Fruit fly (Drosophila melanogaster): ENCODE results near the gene CG13733.

The CG13733 gene

DNA sequence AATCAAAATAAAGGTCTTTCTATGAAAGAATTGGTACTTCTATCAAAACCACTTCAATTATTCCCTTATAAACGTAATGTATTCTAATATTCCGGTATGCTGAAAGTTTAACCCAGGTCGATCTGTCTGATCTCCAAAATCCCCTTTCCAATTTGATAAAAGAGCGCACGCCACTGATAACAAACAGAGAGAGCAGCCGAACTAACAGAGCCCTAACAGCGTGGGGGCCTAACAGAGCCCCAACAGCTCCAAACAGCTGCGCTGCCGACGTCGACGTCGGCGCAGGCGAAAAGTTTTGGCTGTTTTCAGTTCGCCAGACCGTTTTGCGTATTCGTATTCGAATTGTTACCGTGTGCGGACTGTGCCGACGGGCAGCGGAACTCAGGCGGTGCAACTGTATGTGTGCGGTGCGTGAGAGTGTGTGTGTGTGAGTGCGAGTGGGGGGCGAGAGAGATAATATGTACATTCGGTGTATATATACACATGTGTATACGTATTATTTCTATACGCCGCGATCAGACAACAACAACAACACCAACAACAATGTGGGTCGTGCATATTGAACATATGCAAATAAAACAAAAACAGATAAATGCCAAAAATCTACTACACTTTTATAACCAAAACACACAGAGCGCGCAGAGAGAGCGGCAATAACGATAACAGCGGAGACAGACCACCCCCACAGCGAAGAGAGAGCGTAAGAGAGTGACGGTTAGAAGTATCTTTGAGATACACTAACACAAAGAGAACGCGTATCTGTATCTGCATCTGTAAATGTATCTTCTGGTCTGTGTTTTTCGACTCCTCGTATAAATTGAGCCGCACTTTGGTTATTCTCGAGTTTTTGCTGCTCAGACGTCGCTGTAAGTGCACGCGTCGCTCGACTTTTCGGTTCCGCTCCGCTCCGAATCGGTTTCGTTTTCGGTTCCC, 8.3 kb upstream of the CG13733 start, which contains the start of gene Oatp74D (continued):
- no peak for TF ChIP-seq Bdp1 (GFP tag; optimal IDR thresholded peaks at IDR 0.05)
- peak; percentile 37; the same call in 1 of the 2 replicates for TF ChIP-seq E2f2 (GFP tag; IDR thresholded peaks at IDR 0.05)
- TF ChIP-seq hbn (GFP tag; IDR thresholded peaks at IDR 0.05; ENCODE audit: partially characterized antibody): no peak
- TF ChIP-seq Sry-β (GFP tag; optimal IDR thresholded peaks at IDR 0.05): peak; percentile 31
- no peak for TF ChIP-seq TFAM (GFP tag; optimal IDR thresholded peaks at IDR 0.05)
- TF ChIP-seq CG14667 (GFP tag; IDR thresholded peaks at IDR 0.05): no peak
- TF ChIP-seq slp2 (GFP tag; optimal IDR thresholded peaks at IDR 0.05): peak; percentile 8
- TF ChIP-seq CG5953 (GFP tag; IDR thresholded peaks at IDR 0.05): peak; percentile 43; the same call in 1 of the 2 replicates
- TF ChIP-seq Chrac-16 (GFP tag; optimal IDR thresholded peaks at IDR 0.05): peak; percentile 40
- no peak for TF ChIP-seq disco-r (GFP tag; optimal IDR thresholded peaks at IDR 0.05)
- peak; percentile 13; the same call in 1 of the 2 replicates for TF ChIP-seq inv (GFP tag; IDR thresholded peaks at IDR 0.05; ENCODE audit: partially characterized antibody)
- peak; percentile 30; the same call in 2 of the 3 replicates for TF ChIP-seq zfh1 (GFP tag; IDR thresholded peaks at IDR 0.05)
- peak; percentile 59; the same call in 2 of the 3 replicates for TF ChIP-seq ci (GFP tag; IDR thresholded peaks at IDR 0.05)
- TF ChIP-seq wor (GFP tag; IDR thresholded peaks at IDR 0.05): no peak
- TF ChIP-seq ara (GFP tag; IDR thresholded peaks at IDR 0.05): no peak; the same call in 1 of the 2 replicates
- TF ChIP-seq wek (GFP tag; optimal IDR thresholded peaks at IDR 0.05): peak; percentile 76
- peak; percentile 14 for TF ChIP-seq CG10147 (GFP tag; optimal IDR thresholded peaks at IDR 0.05)
- no peak for TF ChIP-seq danr (GFP tag; IDR thresholded peaks at IDR 0.05)
- TF ChIP-seq stwl (tag; optimal IDR thresholded peaks at IDR 0.05): no peak
- peak; percentile 41; the same call in 1 of the 3 replicates for TF ChIP-seq CG6175 (GFP tag; IDR thresholded peaks at IDR 0.05)
- peak; percentile 95 for TF ChIP-seq rib (GFP tag; IDR thresholded peaks at IDR 0.05)
- TF ChIP-seq CG1233 (GFP tag; optimal IDR thresholded peaks at IDR 0.05): peak; percentile 73
- TF ChIP-seq CG10462 (GFP tag; optimal IDR thresholded peaks at IDR 0.05): peak; percentile 36
- no peak for TF ChIP-seq fu2 (GFP tag; optimal IDR thresholded peaks at IDR 0.05)
- TF ChIP-seq tx (GFP tag; optimal IDR thresholded peaks at IDR 0.05): no peak
- TF ChIP-seq en (GFP tag; optimal IDR thresholded peaks at IDR 0.05): no peak
- peak; percentile 39; the same call in 1 of the 3 replicates for TF ChIP-seq HLH4C (GFP tag; IDR thresholded peaks at IDR 0.05; ENCODE audit: partially characterized antibody)
- 0 out of 3 replicates have a peak, but pooled peaks have one; percentile 16 for TF ChIP-seq tgo (GFP tag; IDR thresholded peaks at IDR 0.05)
- no peak for TF ChIP-seq knrl (GFP tag; IDR thresholded peaks at IDR 0.05; ENCODE audit: partially characterized antibody)
- TF ChIP-seq kah (GFP tag; optimal IDR thresholded peaks at IDR 0.05): no peak
- TF ChIP-seq jumu (GFP tag; optimal IDR thresholded peaks at IDR 0.05): peak; percentile 44
- TF ChIP-seq CG4730 (GFP tag; IDR thresholded peaks at IDR 0.05): no peak
- TF ChIP-seq CG8281 (tag; optimal IDR thresholded peaks at IDR 0.05): peak; percentile 54
- peak; percentile 31 for TF ChIP-seq cato (GFP tag; optimal IDR thresholded peaks at IDR 0.05; ENCODE audit: borderline replicate concordance)
- peak; percentile 45 for TF ChIP-seq CG13424 (tag; optimal IDR thresholded peaks at IDR 0.05)
- TF ChIP-seq CG14710 (tag; optimal IDR thresholded peaks at IDR 0.05): peak; percentile 32
- peak; percentile 92 for TF ChIP-seq CG10543 (GFP tag; optimal IDR thresholded peaks at IDR 0.05)
- peak; percentile 63 for TF ChIP-seq caup (GFP tag; optimal IDR thresholded peaks at IDR 0.05; ENCODE audit: severe bottlenecking)
- TF ChIP-seq chm (GFP tag; IDR thresholded peaks at IDR 0.05): peak; percentile 43; the same call in 1 of the 2 replicates
- peak; percentile 56 for TF ChIP-seq CG5180 (GFP tag; optimal IDR thresholded peaks at IDR 0.05)
- peak; percentile 78 for TF ChIP-seq Deaf1 (tag; optimal IDR thresholded peaks at IDR 0.05)
- TF ChIP-seq CG17912 (GFP tag; optimal IDR thresholded peaks at IDR 0.05): peak; percentile 61
- TF ChIP-seq C15 (GFP tag; IDR thresholded peaks at IDR 0.05): no peak; the same call in 2 of the 3 replicates
- peak; percentile 53 for TF ChIP-seq CG11723 (GFP tag; optimal IDR thresholded peaks at IDR 0.05)
- TF ChIP-seq jing (GFP tag; optimal IDR thresholded peaks at IDR 0.05): no peak
- 0 out of 3 replicates have a peak, but pooled peaks have one; percentile 5 for TF ChIP-seq H15 (GFP tag; IDR thresholded peaks at IDR 0.05)
- peak; percentile 80 for TF ChIP-seq fd64A (GFP tag; optimal IDR thresholded peaks at IDR 0.05)
